Fruit fly (Drosophila melanogaster) whole organism, wandering third instar larva: ENCODE results near the gene Vha100-1.

Experiments
- CG32264 ChIP-seq: fragments of 200-800 bp; sonication (Bioruptor generic); optimal IDR thresholded peaks from 2 replicates; lab custom pipeline; 2016; ENCODE audit warnings: missing biosample characterization, missing genetic modification characterization
- CG9705 ChIP-seq: fragments of 200-800 bp; sonication (Bioruptor generic); optimal IDR thresholded peaks from 2 replicates; lab custom pipeline; 2018; ENCODE audit warnings: missing biosample characterization, mild to moderate bottlenecking, missing genetic modification characterization
- CrebA ChIP-seq: fragments of 200-800 bp; sonication (Bioruptor generic); optimal IDR thresholded peaks from 2 replicates; lab custom pipeline; 2016; ENCODE audit warnings: missing biosample characterization, mild to moderate bottlenecking, missing genetic modification characterization, borderline replicate concordance
- Dfd ChIP-seq: fragments of >200 bp; optimal IDR thresholded peaks from 2 replicates; lab custom pipeline; 2017; ENCODE audit warnings: missing biosample characterization, missing genetic modification characterization
- GATAd ChIP-seq: sonication (Bioruptor generic); optimal IDR thresholded peaks from 2 replicates; lab custom pipeline; 2016; ENCODE audit warnings: missing biosample characterization, missing genetic modification characterization
- HLH106 ChIP-seq: fragments of 200-800 bp; optimal IDR thresholded peaks from 3 replicates; lab custom pipeline; 2019; ENCODE audit warnings: missing biosample characterization, mild to moderate bottlenecking, missing genetic modification characterization, moderate library complexity
- Hnf4 ChIP-seq: fragments of 200-800 bp; sonication (Bioruptor generic); optimal IDR thresholded peaks from 2 replicates; lab custom pipeline; 2016; ENCODE audit warnings: missing biosample characterization, mild to moderate bottlenecking, missing genetic modification characterization
- Hr78 ChIP-seq: fragments of >200 bp; optimal IDR thresholded peaks from 2 replicates; lab custom pipeline; 2017; ENCODE audit warnings: missing biosample characterization, missing genetic modification characterization
- Hr83 ChIP-seq: fragments of 200-300 bp; sonication (Bioruptor generic); optimal IDR thresholded peaks from 2 replicates; lab custom pipeline; 2016; ENCODE audit warnings: missing biosample characterization, mild to moderate bottlenecking, missing genetic modification characterization, moderate library complexity; ENCODE audit not compliant: poor library complexity, severe bottlenecking
- Jra ChIP-seq: sonication (Bioruptor generic); optimal IDR thresholded peaks from 2 replicates; lab custom pipeline; 2016; ENCODE audit warnings: missing biosample characterization, missing genetic modification characterization
- Mio ChIP-seq: sonication (Bioruptor generic); optimal IDR thresholded peaks from 2 replicates; lab custom pipeline; 2016; ENCODE audit warnings: missing biosample characterization, missing genetic modification characterization
- Myc ChIP-seq: fragments of >200 bp; optimal IDR thresholded peaks from 2 replicates; lab custom pipeline; 2017
- N ChIP-seq: fragments of >200 bp; optimal IDR thresholded peaks from 2 replicates; lab custom pipeline; 2018; ENCODE audit warnings: missing biosample characterization, missing external identifiers, missing genetic modification characterization
- OdsH ChIP-seq: fragments of 200-800 bp; sonication (Bioruptor generic); optimal IDR thresholded peaks from 2 replicates; lab custom pipeline; 2016; ENCODE audit warnings: missing biosample characterization, mild to moderate bottlenecking, missing genetic modification characterization
- Rel ChIP-seq, 2 experiments: fragments of 200-800 bp; sonication (Bioruptor generic) in 1 of 2; optimal IDR thresholded peaks; 2 replicates in 1 of 2; 3 replicates in 1 of 2; lab custom pipeline; 2016 to 2019; ENCODE audit warnings: mild to moderate bottlenecking in 2 of 2, missing biosample characterization in 2 of 2, missing genetic modification characterization in 2 of 2, moderate library complexity in 1 of 2
- Sp1 ChIP-seq: fragments of 200-800 bp; sonication (Bioruptor generic); optimal IDR thresholded peaks from 3 replicates; lab custom pipeline; 2019; ENCODE audit warnings: missing biosample characterization, mild to moderate bottlenecking, missing genetic modification characterization, moderate library complexity
- Vsx2 ChIP-seq: fragments of 200-300, 225-300 bp; sonication (Bioruptor generic); optimal IDR thresholded peaks from 2 replicates; lab custom pipeline; 2018; ENCODE audit warnings: missing biosample characterization, missing genetic modification characterization; ENCODE audit not compliant: partially characterized antibody
- br ChIP-seq: fragments of 200-800 bp; sonication (Bioruptor generic); optimal IDR thresholded peaks from 2 replicates; lab custom pipeline; 2016; ENCODE audit warnings: missing biosample characterization, missing genetic modification characterization
- brk ChIP-seq: fragments of 200-800 bp; sonication (Bioruptor generic); optimal IDR thresholded peaks from 2 replicates; lab custom pipeline; 2016; ENCODE audit warnings: missing biosample characterization, mild to moderate bottlenecking, missing genetic modification characterization
- dl ChIP-seq, 2 experiments: fragments of 175-275, 200-275 bp in 1 of 2; fragments of 200-275 bp in 1 of 2; sonication (Bioruptor generic); optimal IDR thresholded peaks; lab custom pipeline; 2018; ENCODE audit warnings: mild to moderate bottlenecking in 2 of 2, missing biosample characterization in 2 of 2, missing genetic modification characterization in 2 of 2, moderate library complexity in 2 of 2; ENCODE audit not compliant: partially characterized antibody in 2 of 2, insufficient read depth in 1 of 2
- dmrt93B ChIP-seq: fragments of 200-800 bp; sonication (Bioruptor generic); optimal IDR thresholded peaks from 2 replicates; lab custom pipeline; 2018; ENCODE audit warnings: missing biosample characterization, mild to moderate bottlenecking, missing genetic modification characterization
- dsf ChIP-seq: sonication (Bioruptor generic); optimal IDR thresholded peaks from 2 replicates; lab custom pipeline; 2016; ENCODE audit warnings: missing biosample characterization, missing genetic modification characterization, borderline replicate concordance
- ey ChIP-seq: fragments of 200-800 bp; sonication (Bioruptor generic); optimal IDR thresholded peaks from 2 replicates; lab custom pipeline; 2016; ENCODE audit warnings: missing biosample characterization, missing genetic modification characterization
- foxo ChIP-seq, 2 experiments: fragments of 200-800 bp; sonication (Bioruptor generic); optimal IDR thresholded peaks; 2 replicates in 1 of 2; 3 replicates in 1 of 2; lab custom pipeline; 2016 to 2017; ENCODE audit warnings: missing biosample characterization in 2 of 2, missing genetic modification characterization in 2 of 2
- fru ChIP-seq: fragments of 200-800 bp; sonication (Bioruptor generic); optimal IDR thresholded peaks from 3 replicates; lab custom pipeline; 2016; ENCODE audit warnings: missing biosample characterization, mild to moderate bottlenecking, missing genetic modification characterization
- h ChIP-seq: fragments of 200-800 bp; sonication (Bioruptor generic); optimal IDR thresholded peaks from 3 replicates; lab custom pipeline; 2016; ENCODE audit warnings: missing biosample characterization, mild to moderate bottlenecking, missing genetic modification characterization
- lola ChIP-seq: fragments of >200 bp; optimal IDR thresholded peaks from 2 replicates; lab custom pipeline; 2017; ENCODE audit warnings: missing biosample characterization, missing genetic modification characterization
- pan ChIP-seq: fragments of >200 bp; optimal IDR thresholded peaks from 2 replicates; lab custom pipeline; 2017
- psq ChIP-seq: fragments of 200-800 bp; sonication (Bioruptor generic); optimal IDR thresholded peaks from 3 replicates; lab custom pipeline; 2017; ENCODE audit warnings: missing biosample characterization, mild to moderate bottlenecking, missing genetic modification characterization, moderate library complexity
- rgr ChIP-seq: fragments of 200-800 bp; sonication (Bioruptor generic); optimal IDR thresholded peaks from 3 replicates; lab custom pipeline; 2016; ENCODE audit warnings: missing biosample characterization, mild to moderate bottlenecking, missing genetic modification characterization
- sage ChIP-seq: fragments of 200-800 bp; sonication (Bioruptor generic); optimal IDR thresholded peaks from 2 replicates; lab custom pipeline; 2016; ENCODE audit warnings: missing biosample characterization, mild to moderate bottlenecking, missing genetic modification characterization
- sv ChIP-seq: fragments of 200-800 bp; sonication (Bioruptor generic); optimal IDR thresholded peaks from 3 replicates; lab custom pipeline; 2016; ENCODE audit warnings: missing biosample characterization, missing genetic modification characterization
- tai ChIP-seq: sonication (Bioruptor generic); optimal IDR thresholded peaks from 2 replicates; lab custom pipeline; 2016; ENCODE audit warnings: missing biosample characterization, missing genetic modification characterization
- usp ChIP-seq: fragments of >200 bp; optimal IDR thresholded peaks from 2 replicates; lab custom pipeline; 2017; ENCODE audit warnings: missing biosample characterization, missing genetic modification characterization
- woc ChIP-seq: sonication (Bioruptor generic); optimal IDR thresholded peaks from 2 replicates; lab custom pipeline; 2016; ENCODE audit warnings: missing biosample characterization, mild to moderate bottlenecking, missing genetic modification characterization

Vha100-1 gene

DNA sequence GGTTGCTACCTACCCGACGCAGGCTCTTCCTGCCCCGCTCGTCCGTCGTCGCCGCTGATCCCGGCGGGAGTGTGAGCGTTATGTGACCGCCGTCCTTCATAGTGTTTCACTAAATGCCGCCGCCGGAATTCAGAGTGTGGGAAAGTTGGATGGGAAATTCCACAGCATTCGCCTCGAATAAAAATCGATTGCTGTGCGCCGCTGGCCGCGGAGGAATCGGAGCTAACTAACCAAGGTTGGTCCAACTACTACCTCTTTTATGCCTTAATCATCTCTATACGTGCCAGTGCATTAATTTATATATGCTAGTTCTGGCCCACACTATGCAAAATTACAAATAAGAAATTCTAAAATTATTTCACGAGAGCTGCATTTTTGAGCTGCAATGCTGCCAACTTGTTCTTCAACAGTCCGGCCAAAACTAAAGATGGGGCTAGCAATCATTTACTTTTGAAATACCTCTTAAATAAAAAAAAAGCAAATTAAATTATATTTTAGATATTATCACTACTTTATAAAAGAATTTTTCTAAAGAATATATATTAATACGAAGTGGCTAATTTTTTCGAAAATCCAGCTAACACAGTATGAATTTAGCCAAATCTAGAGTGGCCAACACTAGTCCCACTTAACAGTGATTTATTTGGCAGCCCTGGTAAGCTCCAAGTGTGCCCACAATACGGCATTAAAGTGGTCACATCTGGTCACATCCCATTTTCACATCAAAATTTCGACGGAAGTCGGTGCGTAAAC, 18.4 kb upstream of the Vha100-1 start, which contains the start of the genes alpha-Man-Ib and Pdhb (continued):
- TF ChIP-seq lola, result no peak
- TF ChIP-seq dsf (GFP tag; lab: Kevin White, UChicago), result no peak
- TF ChIP-seq woc (GFP tag; lab: Kevin White, UChicago), result peak; percentile 77
- TF ChIP-seq Hr83 (GFP tag; lab: Kevin White, UChicago), result no peak
- no peak for TF ChIP-seq Dfd (GFP tag; lab: Kevin White, UChicago)
- no peak for TF ChIP-seq brk (GFP tag; lab: Kevin White, UChicago)
- no peak for TF ChIP-seq Vsx2 (GFP tag; lab: Kevin White, UChicago)
- TF ChIP-seq Sp1, result peak; percentile 72
- TF ChIP-seq dmrt93B, result no peak
- no peak for TF ChIP-seq GATAd (GFP tag; lab: Kevin White, UChicago)
- no peak for TF ChIP-seq rgr (GFP tag; lab: Kevin White, UChicago)

DNA sequence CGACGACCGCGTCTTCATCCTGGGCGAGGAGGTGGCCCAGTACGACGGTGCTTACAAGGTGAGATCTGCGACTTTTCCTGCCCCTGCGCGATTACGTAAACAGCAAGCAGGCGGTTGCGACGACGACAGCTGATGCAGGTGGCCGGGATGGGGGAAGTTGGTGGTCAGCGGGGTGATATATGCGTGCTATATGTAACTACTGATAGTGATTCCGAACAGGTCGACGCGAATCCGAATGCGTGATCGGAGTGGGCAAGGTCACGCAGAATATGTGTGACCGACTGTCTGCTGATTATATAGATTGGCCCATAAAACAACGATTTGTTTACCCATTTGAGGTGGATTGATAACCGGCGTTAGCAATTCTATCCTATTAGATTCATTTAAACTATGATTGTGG, 17.6 kb upstream of the Vha100-1 start:
- no peak for TF ChIP-seq woc (GFP tag; lab: Kevin White, UChicago)
- TF ChIP-seq fru (GFP tag; lab: Kevin White, UChicago), result no peak
- no peak for TF ChIP-seq dl (GFP tag; optimal IDR thresholded peaks at IDR 0.05; lab: Kevin White, UChicago; ENCODE audit: insufficient read depth in 1 of 2, partially characterized antibody in 2 of 2)
- no peak for TF ChIP-seq CrebA (GFP tag; lab: Kevin White, UChicago)
- TF ChIP-seq br (GFP tag; lab: Kevin White, UChicago), result no peak
- TF ChIP-seq Vsx2 (GFP tag; lab: Kevin White, UChicago), result no peak
- no peak for TF ChIP-seq Myc (lab: Kevin White, UChicago)
- no peak for TF ChIP-seq OdsH (GFP tag; lab: Kevin White, UChicago)
- no peak for TF ChIP-seq GATAd (GFP tag; lab: Kevin White, UChicago)

DNA sequence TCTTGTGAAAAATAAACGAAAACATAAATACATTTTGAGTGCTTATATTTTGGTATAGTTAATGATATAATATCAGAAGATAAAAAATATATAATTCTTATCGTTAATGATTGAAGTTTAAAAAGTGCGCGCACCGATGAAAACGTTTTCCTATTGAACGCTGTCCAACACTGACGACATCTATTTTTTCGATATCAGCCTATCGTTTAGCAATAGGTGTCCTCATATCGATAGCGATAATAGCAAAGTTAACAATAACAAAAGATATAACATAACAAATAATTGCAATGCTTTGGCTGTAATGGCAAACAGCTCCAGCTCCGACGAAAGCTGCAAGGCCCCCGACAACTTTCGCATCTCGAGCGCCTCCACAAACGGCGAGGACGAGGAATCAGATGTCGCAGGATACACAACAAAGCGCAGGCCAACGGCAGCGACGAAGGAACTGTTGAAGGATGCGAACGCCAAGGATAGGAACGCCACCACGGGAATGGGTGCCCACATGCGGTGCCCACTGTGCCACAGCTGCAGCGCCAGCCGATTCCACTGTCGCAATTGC, 14.7 kb upstream of the Vha100-1 start, which contains the start of gene Atg14:
Gene Atg14, plus strand, starts transcription at position 225 of the 559 bp plus-strand sequence.
- no peak for TF ChIP-seq Mio (GFP tag; lab: Kevin White, UChicago)
- TF ChIP-seq usp (GFP tag; lab: Kevin White, UChicago), result no peak
- TF ChIP-seq psq (GFP tag; lab: Kevin White, UChicago), result no peak
- peak in 1 of 2 experiments; percentile 21 for TF ChIP-seq foxo (GFP tag; optimal IDR thresholded peaks at IDR 0.05; lab: Kevin White, UChicago)
- peak; percentile 1 for TF ChIP-seq Hr83 (GFP tag; lab: Kevin White, UChicago)
- TF ChIP-seq Dfd (GFP tag; lab: Kevin White, UChicago), result no peak
- TF ChIP-seq fru (GFP tag; lab: Kevin White, UChicago), result peak; percentile 37
- TF ChIP-seq pan, result no peak
- TF ChIP-seq h, result peak; percentile 27
- TF ChIP-seq brk (GFP tag; lab: Kevin White, UChicago), result no peak
- no peak for TF ChIP-seq Hr78 (GFP tag; lab: Kevin White, UChicago)
- TF ChIP-seq ey (GFP tag; lab: Kevin White, UChicago), result no peak
- no peak for TF ChIP-seq dmrt93B
- no peak for TF ChIP-seq Hnf4 (GFP tag; lab: Kevin White, UChicago)
- peak; percentile 9 for TF ChIP-seq br (GFP tag; lab: Kevin White, UChicago)
- TF ChIP-seq Vsx2 (GFP tag; lab: Kevin White, UChicago), result no peak
- no peak for TF ChIP-seq rgr (GFP tag; lab: Kevin White, UChicago)

DNA sequence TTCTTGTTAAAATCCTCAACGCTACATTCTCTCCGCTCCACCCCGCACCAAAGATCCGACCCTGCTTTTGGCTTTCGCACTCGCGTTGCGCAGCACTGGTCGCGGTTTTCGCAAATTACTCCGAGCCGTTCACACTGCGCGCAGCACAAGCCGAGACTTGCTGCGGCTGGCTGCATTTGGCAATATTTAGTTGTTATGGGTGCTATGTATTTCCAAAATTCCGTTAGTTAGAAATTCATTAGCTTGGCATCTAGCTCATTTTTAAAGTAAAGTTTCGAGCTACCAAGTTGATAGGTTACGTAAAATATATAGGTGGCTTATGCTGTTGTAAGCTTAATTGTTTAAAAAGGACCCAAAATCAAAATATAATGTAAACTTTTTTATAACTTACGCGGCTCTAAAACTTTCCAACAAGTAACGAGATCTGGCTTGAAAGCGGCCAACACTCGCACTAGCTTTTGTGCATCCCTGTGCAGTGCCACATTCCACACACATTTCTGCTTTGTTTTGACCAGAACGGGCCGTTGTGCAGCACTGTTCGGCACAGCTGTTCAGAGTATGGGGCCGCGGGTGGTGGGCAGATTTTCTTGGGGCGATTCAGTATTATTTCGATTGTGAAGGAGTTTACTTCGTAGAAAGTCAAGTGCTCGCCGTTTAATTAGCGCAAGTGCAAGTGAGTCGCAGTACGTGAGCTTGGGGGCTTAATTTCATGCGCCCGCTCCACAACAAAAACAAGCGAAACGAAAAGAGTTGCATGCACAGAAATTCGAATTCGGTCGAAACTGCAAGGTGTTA, 8.0 kb upstream of the Vha100-1 start, which contains the start of the genes yem and Ctl2:
Gene yem, minus strand, starts transcription at position 63 of the 795 bp plus-strand sequence.
Gene Ctl2, plus strand, starts transcription at position 554 of the 795 bp plus-strand sequence.
- no peak for TF ChIP-seq sage (GFP tag; lab: Kevin White, UChicago)
- TF ChIP-seq HLH106 (tag; lab: Kevin White, UChicago), result peak; percentile 71
- peak; percentile 93 for TF ChIP-seq Myc (lab: Kevin White, UChicago)
- peak; percentile 71 for TF ChIP-seq ey (GFP tag; lab: Kevin White, UChicago)
- TF ChIP-seq tai (GFP tag; lab: Kevin White, UChicago), result no peak
- TF ChIP-seq sv (GFP tag; lab: Kevin White, UChicago), result peak; percentile 85
- no peak for TF ChIP-seq Rel (GFP tag; optimal IDR thresholded peaks at IDR 0.05; lab: Kevin White, UChicago)
- TF ChIP-seq Rel (tag; optimal IDR thresholded peaks at IDR 0.05; lab: Kevin White, UChicago), result peak; percentile 47
- peak; percentile 75 for TF ChIP-seq h
- no peak for TF ChIP-seq Vsx2 (GFP tag; lab: Kevin White, UChicago)
- peak; percentile 63 for TF ChIP-seq CG9705 (GFP tag; lab: Kevin White, UChicago)
- no peak for TF ChIP-seq N (GFP tag; lab: Kevin White, UChicago)
- no peak for TF ChIP-seq dl (GFP tag; optimal IDR thresholded peaks at IDR 0.05; lab: Kevin White, UChicago; ENCODE audit: insufficient read depth in 1 of 2, partially characterized antibody in 2 of 2)
- TF ChIP-seq fru (GFP tag; lab: Kevin White, UChicago), result peak; percentile 82
- no peak for TF ChIP-seq CG32264 (GFP tag; lab: Kevin White, UChicago)
- peak; percentile 61 for TF ChIP-seq Sp1
- TF ChIP-seq OdsH (GFP tag; lab: Kevin White, UChicago), result peak; percentile 49
- TF ChIP-seq pan, result no peak
- TF ChIP-seq GATAd (GFP tag; lab: Kevin White, UChicago), result peak; percentile 52
- TF ChIP-seq Jra (GFP tag; lab: Kevin White, UChicago), result no peak
- peak; percentile 96 for TF ChIP-seq Hr83 (GFP tag; lab: Kevin White, UChicago)
- no peak for TF ChIP-seq lola
- peak; percentile 79 for TF ChIP-seq br (GFP tag; lab: Kevin White, UChicago)
- TF ChIP-seq rgr (GFP tag; lab: Kevin White, UChicago), result peak; percentile 56
- no peak for TF ChIP-seq usp (GFP tag; lab: Kevin White, UChicago)
- no peak for TF ChIP-seq CrebA (GFP tag; lab: Kevin White, UChicago)
- TF ChIP-seq Hr78 (GFP tag; lab: Kevin White, UChicago), result no peak
